Worm (Caenorhabditis elegans): ENCODE data around the gene tbp-1.

Gene tbp-1

ce11 chrIII:7343389-7343788 lies 40.4 kb upstream of the tbp-1 start, which contains the start of gene F08F8.6:
TSS of gene F08F8.6 (plus strand) at chrIII:7343689.
- TF ChIP-seq snpc-4 (tag; optimal IDR thresholded peaks at IDR 0.05) = no peak
- no peak for TF ChIP-seq nhr-11 (tag; optimal IDR thresholded peaks at IDR 0.05)
- no peak for TF ChIP-seq nhr-77 (tag; optimal IDR thresholded peaks at IDR 0.05)
- no peak for TF ChIP-seq lin-11 (tag; optimal IDR thresholded peaks at IDR 0.05)
- no peak for TF ChIP-seq ztf-11 (tag; optimal IDR thresholded peaks at IDR 0.05)
- TF ChIP-seq alr-1 (tag; optimal IDR thresholded peaks at IDR 0.05) = no peak
- no peak for TF ChIP-seq nhr-237 (tag; optimal IDR thresholded peaks at IDR 0.05)
- TF ChIP-seq ztf-4 (tag; optimal IDR thresholded peaks at IDR 0.05) = no peak
- no peak for TF ChIP-seq nhr-10 (tag; optimal IDR thresholded peaks at IDR 0.05)
- no peak for TF ChIP-seq nhr-25 (tag; optimal IDR thresholded peaks at IDR 0.05)
- no peak for TF ChIP-seq lin-39 (tag; optimal IDR thresholded peaks at IDR 0.05)

DNA sequence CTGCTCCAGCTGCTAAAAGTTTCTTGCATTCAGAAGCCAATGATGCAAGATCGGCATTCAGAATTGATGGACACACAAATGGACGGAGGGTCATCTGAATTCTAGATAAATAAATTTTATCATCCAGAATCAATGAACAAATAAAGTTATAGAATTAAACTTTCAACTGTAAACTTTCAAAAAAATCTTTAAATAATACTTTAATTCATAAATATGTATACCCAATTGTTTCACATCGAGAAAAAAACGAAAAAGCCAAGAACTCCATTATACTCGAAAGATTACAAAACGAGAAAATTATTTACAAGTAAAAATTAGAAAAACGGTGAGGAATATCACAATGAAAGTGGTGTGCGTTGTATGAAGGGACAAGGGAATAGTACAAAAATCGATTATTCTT lies 36.8 kb upstream of the tbp-1 start, which contains the start of gene F08F8.7:
TSS of gene F08F8.7 (minus strand) at position 101 of the 400 bp plus-strand sequence.
- TF ChIP-seq ceh-16 (tag; optimal IDR thresholded peaks at IDR 0.05) (no peak), egl-27 (tag; optimal IDR thresholded peaks at IDR 0.05) (no peak), fos-1 (tag; optimal IDR thresholded peaks at IDR 0.05) (no peak), lsy-2 (tag; optimal IDR thresholded peaks at IDR 0.05) (no peak), ZK546.5 (tag; optimal IDR thresholded peaks at IDR 0.05) (no peak), snpc-4 (tag; optimal IDR thresholded peaks at IDR 0.05) (no peak), sma-3 (GFP tag; optimal IDR thresholded peaks at IDR 0.05) (no peak), ama-1 (optimal IDR thresholded peaks at IDR 0.05) (no peak), unc-62 (GFP tag; optimal IDR thresholded peaks at IDR 0.05) (no peak), nhr-129 (tag; optimal IDR thresholded peaks at IDR 0.05) (no peak), C34F6.9 (tag; optimal IDR thresholded peaks at IDR 0.05) (no peak), lin-13 (GFP tag; optimal IDR thresholded peaks at IDR 0.05) (no peak), nhr-21 (tag; optimal IDR thresholded peaks at IDR 0.05) (no peak), blmp-1 (tag; optimal IDR thresholded peaks at IDR 0.05; ENCODE audit: insufficient read depth) (no peak), F13H6.1 (tag; optimal IDR thresholded peaks at IDR 0.05) (no peak), crh-2 (tag; optimal IDR thresholded peaks at IDR 0.05) (no peak), R02D3.7 (tag; optimal IDR thresholded peaks at IDR 0.05) (no peak)

ce11 chrIII:7349075-7349474 lies 34.8 kb upstream of the tbp-1 start, which contains the start of gene gos-28:
TSS of gene gos-28 (minus strand) at chrIII:7349175.
- TF ChIP-seq ztf-4 (tag; optimal IDR thresholded peaks at IDR 0.05) (no peak), fos-1 (tag; optimal IDR thresholded peaks at IDR 0.05) (no peak), lsy-2 (tag; optimal IDR thresholded peaks at IDR 0.05) (no peak), nhr-77 (tag; optimal IDR thresholded peaks at IDR 0.05) (no peak)

- no peak for TF ChIP-seq lin-39 (tag; optimal IDR thresholded peaks at IDR 0.05)
- peak; percentile 8 for TF ChIP-seq crh-2 (tag; optimal IDR thresholded peaks at IDR 0.05)
Measured at ce11 chrIII:7353871-7354270, 30.0 kb upstream of the tbp-1 start, which contains the start of gene F08F8.9. TSS of gene F08F8.9 (minus strand) at chrIII:7353971.

- TF ChIP-seq F13H6.1 (tag; optimal IDR thresholded peaks at IDR 0.05) (peak; percentile 0), dmd-4 (tag; optimal IDR thresholded peaks at IDR 0.05) (no peak), sma-9 (GFP tag; optimal IDR thresholded peaks at IDR 0.05) (peak; percentile 46), sma-9 (tag; optimal IDR thresholded peaks at IDR 0.05) (no peak), nhr-12 (tag; optimal IDR thresholded peaks at IDR 0.05) (no peak), gmeb-1 (tag; optimal IDR thresholded peaks at IDR 0.05) (no peak), nhr-23 (tag; optimal IDR thresholded peaks at IDR 0.05) (no peak), nhr-129 (tag; optimal IDR thresholded peaks at IDR 0.05) (peak; percentile 45), crh-2 (tag; optimal IDR thresholded peaks at IDR 0.05) (peak; percentile 44), unc-55 (GFP tag; optimal IDR thresholded peaks at IDR 0.05) (peak; percentile 57), C34F6.9 (tag; optimal IDR thresholded peaks at IDR 0.05) (peak; percentile 83), mab-5 (tag; optimal IDR thresholded peaks at IDR 0.05) (no peak), skn-1 (tag; optimal IDR thresholded peaks at IDR 0.05) (no peak), lsy-2 (tag; optimal IDR thresholded peaks at IDR 0.05) (peak in 1 of 2 experiments; percentile 62), nhr-6 (tag; optimal IDR thresholded peaks at IDR 0.05) (no peak), nhr-25 (tag; optimal IDR thresholded peaks at IDR 0.05) (peak; percentile 38)
Measured at ce11 chrIII:7357356-7357755, 26.5 kb upstream of the tbp-1 start, which contains the start of gene F08F8.10. TSS of gene F08F8.10 (minus strand) at chrIII:7357393.
